Worm (Caenorhabditis elegans): ENCODE measurements around the gene npp-9.

DNA sequence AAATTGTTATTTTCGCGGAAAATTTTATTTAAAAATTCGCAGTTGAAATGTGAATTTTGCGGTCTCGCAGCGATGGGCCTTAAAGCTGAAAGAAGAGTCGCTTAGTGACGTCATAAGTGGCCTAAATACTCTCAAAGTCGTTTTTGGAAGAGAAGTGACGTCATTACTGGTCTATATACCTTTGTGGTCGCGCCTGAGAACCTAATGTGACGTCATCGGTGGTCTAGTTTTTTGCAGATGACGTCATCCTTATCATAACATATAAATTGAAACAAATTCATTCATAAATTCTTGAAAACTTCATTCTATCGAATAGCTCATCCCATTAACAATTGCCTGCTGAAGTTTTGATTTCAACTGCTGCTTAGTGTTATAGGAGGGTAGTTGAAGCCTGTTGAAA is 27.1 kb downstream of the npp-9 start:
- TF ChIP-seq unc-62 (GFP tag; optimal IDR thresholded peaks at IDR 0.05) (no peak), lin-13 (tag; optimal IDR thresholded peaks at IDR 0.05) (no peak), ztf-11 (tag; optimal IDR thresholded peaks at IDR 0.05) (no peak), nhr-237 (tag; optimal IDR thresholded peaks at IDR 0.05) (no peak), flh-1 (GFP tag; optimal IDR thresholded peaks at IDR 0.05) (no peak), elt-3 (tag; optimal IDR thresholded peaks at IDR 0.05) (no peak), mab-5 (tag; optimal IDR thresholded peaks at IDR 0.05) (no peak), bed-3 (GFP tag; optimal IDR thresholded peaks at IDR 0.05) (no peak), mls-2 (tag; optimal IDR thresholded peaks at IDR 0.05) (no peak), snpc-4 (tag; optimal IDR thresholded peaks at IDR 0.05) (no peak), pha-4 (tag; optimal IDR thresholded peaks at IDR 0.05) (no peak), unc-39 (tag; optimal IDR thresholded peaks at IDR 0.05) (no peak)
